Worm (Caenorhabditis elegans) whole organism, L2 larva: ENCODE results near the gene egl-46.

Experiments used
- C34F6.9 ChIP-seq: fragments of 150-350 bp; optimal IDR thresholded peaks from 2 replicates; lab custom pipeline; 2014; ENCODE audit warnings: missing biosample characterization, missing genetic modification characterization
- F13H6.1 ChIP-seq: sonication (generic microtip); optimal IDR thresholded peaks from 2 replicates; lab custom pipeline; 2016; ENCODE audit warnings: missing genetic modification characterization, missing compliant biosample characterization
- R02D3.7 ChIP-seq: fragments of 150-350 bp; optimal IDR thresholded peaks from 2 replicates; lab custom pipeline; 2014; ENCODE audit warnings: missing biosample characterization, missing genetic modification characterization
- Y55F3AM.14 ChIP-seq: fragments of 200-800 bp; sonication (Bioruptor generic); optimal IDR thresholded peaks from 2 replicates; lab custom pipeline; 2018; ENCODE audit warnings: mild to moderate bottlenecking, missing genetic modification characterization, missing compliant biosample characterization
- ZK546.5 ChIP-seq: sonication (generic microtip); optimal IDR thresholded peaks from 2 replicates; lab custom pipeline; 2017; ENCODE audit warnings: missing biosample characterization, missing genetic modification characterization
- alr-1 ChIP-seq: fragments of 150-350 bp; optimal IDR thresholded peaks from 2 replicates; lab custom pipeline; 2014; ENCODE audit warnings: missing biosample characterization, missing genetic modification characterization
- aly-2 ChIP-seq: fragments of 150-350 bp; optimal IDR thresholded peaks from 2 replicates; lab custom pipeline; 2014; ENCODE audit warnings: missing biosample characterization, missing genetic modification characterization
- ama-1 ChIP-seq: fragments of 150-350 bp; optimal IDR thresholded peaks from 2 replicates; lab custom pipeline; 2018; ENCODE audit warnings: inconsistent platforms
- blmp-1 ChIP-seq: sonication (generic microtip); optimal IDR thresholded peaks from 2 replicates; lab custom pipeline; 2017; ENCODE audit warnings: missing genetic modification characterization, mild to moderate bottlenecking, missing compliant biosample characterization, antibody characterized with exemption, moderate library complexity; ENCODE audit not compliant: insufficient read depth
- ceh-16 ChIP-seq: fragments of 150-350 bp; optimal IDR thresholded peaks from 2 replicates; lab custom pipeline; 2014; ENCODE audit warnings: missing biosample characterization, missing genetic modification characterization
- ceh-82 ChIP-seq: fragments of 150-350 bp; optimal IDR thresholded peaks from 2 replicates; lab custom pipeline; 2014; ENCODE audit warnings: missing biosample characterization, missing genetic modification characterization
- crh-2 ChIP-seq: sonication (generic microtip); optimal IDR thresholded peaks from 2 replicates; lab custom pipeline; 2017; ENCODE audit warnings: missing biosample characterization, missing genetic modification characterization
- dmd-4 ChIP-seq: sonication (generic microtip); optimal IDR thresholded peaks from 2 replicates; lab custom pipeline; 2017; ENCODE audit warnings: missing biosample characterization, missing genetic modification characterization
- egl-27 ChIP-seq: sonication (generic microtip); optimal IDR thresholded peaks from 3 replicates; lab custom pipeline; 2017; ENCODE audit warnings: missing biosample characterization, missing genetic modification reagents, missing genetic modification characterization
- elt-1 ChIP-seq: fragments of 150-350 bp; optimal IDR thresholded peaks from 2 replicates; lab custom pipeline; 2014; ENCODE audit warnings: missing biosample characterization, missing genetic modification characterization
- elt-3 ChIP-seq: sonication (generic microtip); optimal IDR thresholded peaks from 2 replicates; lab custom pipeline; 2017; ENCODE audit warnings: missing biosample characterization, missing genetic modification characterization
- fos-1 ChIP-seq: fragments of 150-350 bp; optimal IDR thresholded peaks from 2 replicates; lab custom pipeline; 2014; ENCODE audit warnings: missing biosample characterization, missing genetic modification characterization
- gmeb-1 ChIP-seq: fragments of 150-350 bp; optimal IDR thresholded peaks from 2 replicates; lab custom pipeline; 2014; ENCODE audit warnings: missing biosample characterization, missing genetic modification characterization
- lin-11 ChIP-seq: fragments of 150-350 bp; sonication (generic microtip); optimal IDR thresholded peaks from 2 replicates; lab custom pipeline; 2014; ENCODE audit warnings: missing biosample characterization, missing genetic modification characterization, inconsistent platforms, mixed read lengths
- lin-13 ChIP-seq: fragments of 150-350 bp; optimal IDR thresholded peaks from 2 replicates; lab custom pipeline; 2014; ENCODE audit warnings: missing biosample characterization, missing genetic modification reagents, missing genetic modification characterization
- lin-39 ChIP-seq: fragments of 150-350 bp; optimal IDR thresholded peaks from 2 replicates; lab custom pipeline; 2014; ENCODE audit warnings: missing biosample characterization, missing genetic modification reagents, missing genetic modification characterization
- lsy-2 ChIP-seq, 2 experiments: fragments of 150-350 bp in 1 of 2; sonication (generic microtip) in 1 of 2; optimal IDR thresholded peaks; 2 replicates each; lab custom pipeline; 2014 to 2017; ENCODE audit warnings: missing biosample characterization in 2 of 2, missing genetic modification characterization in 2 of 2
- mab-5 ChIP-seq: fragments of 150-350 bp; optimal IDR thresholded peaks from 2 replicates; lab custom pipeline; 2014; ENCODE audit warnings: missing biosample characterization, missing genetic modification characterization
- mbf-1 ChIP-seq: sonication (generic microtip); optimal IDR thresholded peaks from 2 replicates; lab custom pipeline; 2017; ENCODE audit warnings: missing biosample characterization, missing genetic modification characterization
- mdl-1 ChIP-seq, 2 experiments: fragments of 150-350 bp in 1 of 2; sonication (generic microtip) in 1 of 2; optimal IDR thresholded peaks; 2 replicates each; lab custom pipeline; 2017; ENCODE audit warnings: missing biosample characterization in 2 of 2, missing genetic modification characterization in 2 of 2
- nhr-10 ChIP-seq: sonication (generic microtip); optimal IDR thresholded peaks from 2 replicates; lab custom pipeline; 2017; ENCODE audit warnings: missing biosample characterization, missing genetic modification characterization
- nhr-11 ChIP-seq: fragments of 150-350 bp; optimal IDR thresholded peaks from 2 replicates; lab custom pipeline; 2014; ENCODE audit warnings: missing biosample characterization, missing genetic modification characterization
- nhr-12 ChIP-seq: fragments of 150-350 bp; optimal IDR thresholded peaks from 2 replicates; lab custom pipeline; 2014; ENCODE audit warnings: missing biosample characterization, missing genetic modification characterization
- nhr-129 ChIP-seq: fragments of 150-350 bp; optimal IDR thresholded peaks from 2 replicates; lab custom pipeline; 2014; ENCODE audit warnings: missing biosample characterization, missing genetic modification characterization
- nhr-21 ChIP-seq: fragments of 150-350 bp; optimal IDR thresholded peaks from 2 replicates; lab custom pipeline; 2014; ENCODE audit warnings: missing biosample characterization, missing genetic modification characterization
- nhr-23 ChIP-seq: fragments of 150-350 bp; optimal IDR thresholded peaks from 2 replicates; lab custom pipeline; 2014; ENCODE audit warnings: missing biosample characterization, missing genetic modification reagents, missing genetic modification characterization
- nhr-237 ChIP-seq: fragments of 150-350 bp; optimal IDR thresholded peaks from 2 replicates; lab custom pipeline; 2014; ENCODE audit warnings: missing biosample characterization, missing genetic modification characterization
- nhr-25 ChIP-seq: fragments of 150-350 bp; sonication (generic microtip); optimal IDR thresholded peaks from 3 replicates; lab custom pipeline; 2014; ENCODE audit warnings: missing biosample characterization, missing genetic modification characterization
- nhr-6 ChIP-seq: fragments of 150-350 bp; optimal IDR thresholded peaks from 2 replicates; lab custom pipeline; 2014; ENCODE audit warnings: missing biosample characterization, missing genetic modification characterization
- nhr-77 ChIP-seq: fragments of 150-350 bp; optimal IDR thresholded peaks from 2 replicates; lab custom pipeline; 2014; ENCODE audit warnings: missing biosample characterization, missing genetic modification characterization
- peb-1 ChIP-seq: fragments of 150-350 bp; optimal IDR thresholded peaks from 2 replicates; lab custom pipeline; 2014; ENCODE audit warnings: missing biosample characterization, missing genetic modification characterization
- sem-4 ChIP-seq: fragments of 150-350 bp; optimal IDR thresholded peaks from 2 replicates; lab custom pipeline; 2014; ENCODE audit warnings: missing biosample characterization, missing genetic modification reagents, missing genetic modification characterization
- skn-1 ChIP-seq: sonication (generic microtip); optimal IDR thresholded peaks from 2 replicates; lab custom pipeline; 2017; ENCODE audit warnings: missing biosample characterization, missing genetic modification characterization
- sma-3 ChIP-seq: sonication (generic microtip); optimal IDR thresholded peaks from 2 replicates; lab custom pipeline; 2016; ENCODE audit warnings: missing genetic modification reagents, missing genetic modification characterization, missing compliant biosample characterization
- sma-9 ChIP-seq, 2 experiments: fragments of 150-350 bp in 1 of 2; sonication (generic microtip) in 1 of 2; optimal IDR thresholded peaks; 2 replicates each; lab custom pipeline; 2014 to 2016; ENCODE audit warnings: missing genetic modification characterization in 2 of 2, mild to moderate bottlenecking in 1 of 2, missing biosample characterization in 1 of 2, missing compliant biosample characterization in 1 of 2, missing genetic modification reagents in 1 of 2, moderate library complexity in 1 of 2
- snpc-4 ChIP-seq: fragments of 150-350 bp; optimal IDR thresholded peaks from 2 replicates; lab custom pipeline; 2014; ENCODE audit warnings: missing biosample characterization, missing genetic modification characterization
- unc-39 ChIP-seq: fragments of 150-350 bp; optimal IDR thresholded peaks from 2 replicates; lab custom pipeline; 2014; ENCODE audit warnings: missing biosample characterization, missing genetic modification characterization
- unc-55 ChIP-seq: fragments of 150-350 bp; sonication (generic microtip); optimal IDR thresholded peaks from 3 replicates; lab custom pipeline; 2014; ENCODE audit warnings: missing biosample characterization, missing genetic modification reagents, missing genetic modification characterization
- unc-62 ChIP-seq: fragments of 150-350 bp; optimal IDR thresholded peaks from 2 replicates; lab custom pipeline; 2014; ENCODE audit warnings: missing biosample characterization, missing genetic modification reagents, missing genetic modification characterization
- zag-1 ChIP-seq: fragments of 150-350 bp; optimal IDR thresholded peaks from 2 replicates; lab custom pipeline; 2014; ENCODE audit warnings: missing biosample characterization, missing genetic modification characterization
- ztf-1 ChIP-seq: fragments of 200-800 bp; sonication (Bioruptor generic); conservative IDR thresholded peaks from 2 replicates; pipeline ENCODE4 v1.3.6; 2022; ENCODE audit warnings: missing genetic modification characterization, missing compliant biosample characterization
- ztf-11 ChIP-seq: sonication (generic microtip); optimal IDR thresholded peaks from 2 replicates; lab custom pipeline; 2017; ENCODE audit warnings: missing biosample characterization, missing genetic modification characterization
- ztf-4 ChIP-seq: fragments of 150-350 bp; optimal IDR thresholded peaks from 2 replicates; lab custom pipeline; 2014; ENCODE audit warnings: missing biosample characterization, missing genetic modification characterization

Gene egl-46

DNA sequence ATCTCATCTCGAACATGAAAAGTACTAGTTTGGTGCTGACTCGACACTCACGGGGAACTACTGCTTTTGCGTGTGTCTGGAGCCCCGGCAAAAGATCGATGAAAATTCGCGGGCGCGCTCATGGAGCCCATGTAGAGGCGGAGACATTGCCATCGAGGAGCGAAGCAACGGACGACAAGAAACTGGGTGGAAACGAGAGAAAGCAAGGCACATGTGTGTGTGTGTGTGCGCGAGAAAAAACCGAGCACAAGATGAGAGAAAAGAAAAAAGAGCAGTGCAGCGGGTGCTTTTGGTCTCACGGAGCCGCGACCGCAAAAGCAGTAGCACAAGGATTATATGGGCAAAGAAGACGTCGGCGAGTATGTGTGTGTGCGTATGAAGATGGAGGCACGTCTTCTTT is 22.6 kb downstream of the egl-46 start (continued):
- TF ChIP-seq mdl-1 (tag; optimal IDR thresholded peaks at IDR 0.05; lab: Kevin White, UChicago), result peak in 1 of 2 experiments; percentile 57
- no peak for TF ChIP-seq elt-3 (tag; lab: Kevin White, UChicago)
- TF ChIP-seq, all 48 proteins: peak for 15

- peak; percentile 20 for TF ChIP-seq sma-3
- no peak for TF ChIP-seq ama-1 (lab: Kevin White, UChicago)
- peak; percentile 13 for TF ChIP-seq skn-1
- TF ChIP-seq snpc-4 (tag; lab: Kevin White, UChicago), result peak; percentile 5
Measured at ce11 chrV:6657532-6658259, 23.7 kb downstream of the egl-46 start.

ce11 chrV:6656451-6657115 is 24.8 kb downstream of the egl-46 start, which contains the start of gene snb-1:
Gene snb-1, minus strand, starts transcription at chrV:6656501.
- TF ChIP-seq skn-1 (no peak), nhr-10 (no peak), R02D3.7 (tag; lab: Kevin White, UChicago) (no peak), lin-13 (peak; percentile 34), nhr-23 (tag; lab: Kevin White, UChicago) (no peak), ceh-82 (peak; percentile 87), F13H6.1 (peak; percentile 32), nhr-6 (no peak), nhr-237 (tag; lab: Kevin White, UChicago) (no peak), mab-5 (peak; percentile 23), dmd-4 (tag; lab: Kevin White, UChicago) (no peak), egl-27 (peak; percentile 12), nhr-25 (tag; lab: Kevin White, UChicago) (peak; percentile 78), ZK546.5 (no peak), aly-2 (tag; lab: Kevin White, UChicago) (no peak), sma-9 (GFP tag; optimal IDR thresholded peaks at IDR 0.05; lab: Kevin White, UChicago) (peak; percentile 73), sma-9 (tag; optimal IDR thresholded peaks at IDR 0.05; lab: Kevin White, UChicago) (no peak), nhr-21 (tag; lab: Kevin White, UChicago) (peak; percentile 62), blmp-1 (peak; percentile 87), C34F6.9 (tag; lab: Kevin White, UChicago) (peak; percentile 81), elt-3 (tag; lab: Kevin White, UChicago) (no peak), alr-1 (tag; lab: Kevin White, UChicago) (no peak), nhr-11 (tag; lab: Kevin White, UChicago) (no peak), ztf-1 (GFP tag; lab: Robert Waterston, UW) (no peak), nhr-129 (tag; lab: Kevin White, UChicago) (peak; percentile 82), lin-11 (tag; lab: Kevin White, UChicago) (no peak), zag-1 (tag; lab: Kevin White, UChicago) (no peak), lsy-2 (tag; optimal IDR thresholded peaks at IDR 0.05; lab: Kevin White, UChicago) (peak; percentile 54 to 80), ztf-11 (tag; lab: Kevin White, UChicago) (no peak), Y55F3AM.14 (GFP tag; lab: Kevin White, UChicago) (no peak), ceh-16 (no peak), nhr-77 (tag; lab: Kevin White, UChicago) (no peak), mbf-1 (tag; lab: Kevin White, UChicago) (no peak), elt-1 (tag; lab: Kevin White, UChicago) (no peak), crh-2 (peak; percentile 81), nhr-12 (tag; lab: Kevin White, UChicago) (no peak), fos-1 (peak; percentile 51), gmeb-1 (tag; lab: Kevin White, UChicago) (peak; percentile 66), ama-1 (lab: Kevin White, UChicago) (peak; percentile 11), unc-39 (tag; lab: Kevin White, UChicago) (no peak), sem-4 (tag; lab: Kevin White, UChicago) (peak; percentile 38), unc-55 (peak; percentile 82), snpc-4 (tag; lab: Kevin White, UChicago) (no peak), lin-39 (tag; lab: Kevin White, UChicago) (no peak), unc-62 (no peak), peb-1 (tag; lab: Kevin White, UChicago) (no peak), sma-3 (peak; percentile 72), ztf-4 (tag; lab: Kevin White, UChicago) (no peak), mdl-1 (tag; optimal IDR thresholded peaks at IDR 0.05; lab: Kevin White, UChicago) (no peak)
